Fruit fly (Drosophila melanogaster): ENCODE measurements around the gene Ama.

The Ama gene

dm6 chr3R:6741983-6742382 lies 20.4 kb upstream of the Ama start, which contains the start of gene pb:
TSS of gene pb (minus strand) at chr3R:6742063.
- TF ChIP-seq Dif (GFP tag; optimal IDR thresholded peaks at IDR 0.05; ENCODE audit: partially characterized antibody): no peak
- TF ChIP-seq dsf (GFP tag; optimal IDR thresholded peaks at IDR 0.05; ENCODE audit: borderline replicate concordance): no peak
- TF ChIP-seq psq (GFP tag; optimal IDR thresholded peaks at IDR 0.05): no peak
- no peak for TF ChIP-seq OdsH (GFP tag; optimal IDR thresholded peaks at IDR 0.05)
- TF ChIP-seq rgr (GFP tag; optimal IDR thresholded peaks at IDR 0.05): no peak
- no peak for TF ChIP-seq Mio (GFP tag; optimal IDR thresholded peaks at IDR 0.05)
- no peak for TF ChIP-seq Myc (optimal IDR thresholded peaks at IDR 0.05)
- no peak for TF ChIP-seq Abd-B (GFP tag; optimal IDR thresholded peaks at IDR 0.05)
- no peak for TF ChIP-seq ey (GFP tag; optimal IDR thresholded peaks at IDR 0.05)
- TF ChIP-seq sv (GFP tag; optimal IDR thresholded peaks at IDR 0.05): no peak
- TF ChIP-seq N (GFP tag; optimal IDR thresholded peaks at IDR 0.05): no peak

- no peak for TF ChIP-seq ey (GFP tag; optimal IDR thresholded peaks at IDR 0.05)
- no peak for TF ChIP-seq Hr83 (GFP tag; optimal IDR thresholded peaks at IDR 0.05; ENCODE audit: poor library complexity, severe bottlenecking)
- TF ChIP-seq psq (GFP tag; optimal IDR thresholded peaks at IDR 0.05): no peak
- TF ChIP-seq Sp1 (GFP tag; optimal IDR thresholded peaks at IDR 0.05): no peak
- TF ChIP-seq Mio (GFP tag; optimal IDR thresholded peaks at IDR 0.05): no peak
- TF ChIP-seq dl (GFP tag; optimal IDR thresholded peaks at IDR 0.05; ENCODE audit: insufficient read depth in 1 of 2, partially characterized antibody in 2 of 2): no peak
- no peak for TF ChIP-seq Dfd (GFP tag; optimal IDR thresholded peaks at IDR 0.05)
- TF ChIP-seq HLH106 (tag; optimal IDR thresholded peaks at IDR 0.05): no peak
Observed at dm6 chr3R:6744036-6744435, 18.4 kb upstream of the Ama start, which contains the start of gene zen2. TSS of gene zen2 (minus strand) at chr3R:6744136.

- no peak for TF ChIP-seq usp (GFP tag; optimal IDR thresholded peaks at IDR 0.05)
- no peak for TF ChIP-seq jim (GFP tag; optimal IDR thresholded peaks at IDR 0.05)
- no peak for TF ChIP-seq CG32264 (GFP tag; optimal IDR thresholded peaks at IDR 0.05)
- no peak for TF ChIP-seq Dfd (GFP tag; optimal IDR thresholded peaks at IDR 0.05)
- no peak for TF ChIP-seq fru (GFP tag; optimal IDR thresholded peaks at IDR 0.05)
Observed at dm6 chr3R:6746212-6746611, 16.2 kb upstream of the Ama start.

DNA sequence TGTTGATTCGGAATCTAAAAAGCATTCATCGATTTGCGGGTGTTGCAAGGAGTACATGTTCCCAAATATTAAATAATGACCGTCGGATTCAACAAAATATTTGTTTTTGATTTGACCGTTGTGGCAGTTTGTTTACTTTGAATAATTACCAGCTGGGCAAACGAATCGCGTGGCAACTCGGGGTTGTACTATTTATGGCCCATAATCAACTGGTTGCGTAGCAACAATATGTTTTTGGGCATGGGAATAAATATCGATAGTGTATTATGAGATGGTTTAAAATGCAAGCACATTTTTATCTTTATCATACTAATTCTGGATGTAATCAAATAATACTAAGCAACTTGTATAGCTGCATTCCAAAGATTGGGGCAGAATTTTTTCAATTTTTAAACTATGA lies 14.5 kb upstream of the Ama start, which contains the start of gene CG34297:
Gene CG34297, minus strand, starts transcription at position 101 of the 400 bp plus-strand sequence.
- no peak for TF ChIP-seq psq (GFP tag; optimal IDR thresholded peaks at IDR 0.05)
- TF ChIP-seq usp (GFP tag; optimal IDR thresholded peaks at IDR 0.05): no peak
- TF ChIP-seq Mio (GFP tag; optimal IDR thresholded peaks at IDR 0.05): no peak
- TF ChIP-seq woc (GFP tag; optimal IDR thresholded peaks at IDR 0.05): no peak
- TF ChIP-seq dsf (GFP tag; optimal IDR thresholded peaks at IDR 0.05; ENCODE audit: borderline replicate concordance): no peak
- no peak for TF ChIP-seq N (GFP tag; optimal IDR thresholded peaks at IDR 0.05)
- TF ChIP-seq Dfd (GFP tag; optimal IDR thresholded peaks at IDR 0.05): no peak
- TF ChIP-seq dl (GFP tag; optimal IDR thresholded peaks at IDR 0.05; ENCODE audit: insufficient read depth in 1 of 2, partially characterized antibody in 2 of 2): no peak
- no peak for TF ChIP-seq Jra (GFP tag; optimal IDR thresholded peaks at IDR 0.05)
- no peak for TF ChIP-seq jim (GFP tag; optimal IDR thresholded peaks at IDR 0.05)
- TF ChIP-seq sage (GFP tag; optimal IDR thresholded peaks at IDR 0.05): no peak
- TF ChIP-seq OdsH (GFP tag; optimal IDR thresholded peaks at IDR 0.05): no peak

- TF ChIP-seq Hr83 (GFP tag; optimal IDR thresholded peaks at IDR 0.05; ENCODE audit: poor library complexity, severe bottlenecking) (no peak), N (GFP tag; optimal IDR thresholded peaks at IDR 0.05) (no peak), Hnf4 (GFP tag; optimal IDR thresholded peaks at IDR 0.05) (no peak), fru (GFP tag; optimal IDR thresholded peaks at IDR 0.05) (no peak), Vsx2 (GFP tag; optimal IDR thresholded peaks at IDR 0.05; ENCODE audit: partially characterized antibody) (no peak), Rel (GFP tag; optimal IDR thresholded peaks at IDR 0.05) (no peak), Rel (tag; optimal IDR thresholded peaks at IDR 0.05) (no peak), Mio (GFP tag; optimal IDR thresholded peaks at IDR 0.05) (no peak), dmrt93B (GFP tag; optimal IDR thresholded peaks at IDR 0.05) (no peak), dl (GFP tag; optimal IDR thresholded peaks at IDR 0.05; ENCODE audit: insufficient read depth in 1 of 2, partially characterized antibody in 2 of 2) (no peak), Abd-B (GFP tag; optimal IDR thresholded peaks at IDR 0.05) (no peak), ey (GFP tag; optimal IDR thresholded peaks at IDR 0.05) (no peak), foxo (GFP tag; optimal IDR thresholded peaks at IDR 0.05) (no peak), h (GFP tag; optimal IDR thresholded peaks at IDR 0.05) (no peak), woc (GFP tag; optimal IDR thresholded peaks at IDR 0.05) (no peak), GATAd (GFP tag; optimal IDR thresholded peaks at IDR 0.05) (no peak), Sp1 (GFP tag; optimal IDR thresholded peaks at IDR 0.05) (no peak), CG32264 (GFP tag; optimal IDR thresholded peaks at IDR 0.05) (no peak), CG9705 (GFP tag; optimal IDR thresholded peaks at IDR 0.05) (no peak), HLH106 (tag; optimal IDR thresholded peaks at IDR 0.05) (no peak)
Observed at dm6 chr3R:6751467-6752155, 10.8 kb upstream of the Ama start.

All from whole organism, wandering third instar larva.